Worm (Caenorhabditis elegans) whole organism, L1 larva: ENCODE data around the gene C34C12.8.

ENCODE experiments used
- F16B12.6 ChIP-seq: fragments of 150-350 bp; optimal IDR thresholded peaks from 2 replicates; lab custom pipeline; 2014; ENCODE audit warnings: missing biosample characterization, missing genetic modification characterization
- ama-1 ChIP-seq: fragments of 150-350 bp; optimal IDR thresholded peaks from 2 replicates; lab custom pipeline; 2014
- blmp-1 ChIP-seq: fragments of 150-350 bp; optimal IDR thresholded peaks from 2 replicates; lab custom pipeline; 2014; ENCODE audit warnings: missing biosample characterization, missing genetic modification characterization
- ceh-8 ChIP-seq: fragments of 200-800 bp; sonication (Bioruptor generic); optimal IDR thresholded peaks from 2 replicates; lab custom pipeline; 2018; ENCODE audit warnings: mild to moderate bottlenecking, missing genetic modification characterization, moderate library complexity, missing compliant biosample characterization
- ceh-88 ChIP-seq: fragments of 200-800 bp; sonication (Bioruptor generic); IDR thresholded peaks from 2 replicates; pipeline ENCODE4 v1.3.6; 2022; ENCODE audit warnings: missing genetic modification characterization, missing compliant biosample characterization
- ces-1 ChIP-seq: fragments of 150-350 bp; optimal IDR thresholded peaks from 2 replicates; lab custom pipeline; 2014; ENCODE audit warnings: missing biosample characterization, missing genetic modification reagents, missing genetic modification characterization
- efl-1 ChIP-seq, 4 experiments: fragments of 150-350 bp; optimal IDR thresholded peaks in 3 of 4; peaks in 1 of 4; 1 replicate in 1 of 4; 2 replicates in 3 of 4; lab custom pipeline; 2014; ENCODE audit warnings: missing biosample characterization in 2 of 4, missing genetic modification characterization in 2 of 4, missing genetic modification reagents in 2 of 4
- efl-3 ChIP-seq: fragments of 200-800 bp; sonication (Bioruptor generic); optimal IDR thresholded peaks from 2 replicates; lab custom pipeline; 2018; ENCODE audit warnings: mild to moderate bottlenecking, missing genetic modification characterization, missing compliant biosample characterization
- egl-13 ChIP-seq: sonication (generic microtip); optimal IDR thresholded peaks from 2 replicates; lab custom pipeline; 2016; ENCODE audit warnings: missing genotype, missing genetic modification reagents, missing genetic modification characterization, missing compliant biosample characterization
- elt-2 ChIP-seq: sonication (generic microtip); optimal IDR thresholded peaks from 2 replicates; lab custom pipeline; 2016; ENCODE audit warnings: missing genetic modification characterization, mild to moderate bottlenecking, inconsistent platforms, missing compliant biosample characterization, missing genetic modification reagents
- elt-3 ChIP-seq, 6 experiments: fragments of 150-350 bp in 1 of 6; sonication (generic microtip); optimal IDR thresholded peaks; 2 replicates each; lab custom pipeline; 2017 to 2018; ENCODE audit warnings: missing biosample characterization in 6 of 6, missing genetic modification characterization in 6 of 6, inconsistent platforms in 1 of 6
- ets-5 ChIP-seq: fragments of 200-800 bp; sonication (Bioruptor generic); IDR thresholded peaks from 2 replicates; pipeline ENCODE4 v1.3.6; 2022; ENCODE audit warnings: missing genetic modification characterization, missing compliant biosample characterization
- fkh-4 ChIP-seq: sonication (generic microtip); optimal IDR thresholded peaks from 2 replicates; lab custom pipeline; 2016; ENCODE audit warnings: missing compliant biosample characterization, missing genetic modification characterization, borderline replicate concordance
- fkh-8 ChIP-seq: sonication (generic microtip); optimal IDR thresholded peaks from 2 replicates; lab custom pipeline; 2016; ENCODE audit warnings: mild to moderate bottlenecking, missing genetic modification characterization, missing compliant biosample characterization
- fos-1 ChIP-seq: fragments of 150-350 bp; optimal IDR thresholded peaks from 2 replicates; lab custom pipeline; 2014; ENCODE audit warnings: missing biosample characterization, missing genetic modification characterization
- hlh-4 ChIP-seq: sonication (generic microtip); optimal IDR thresholded peaks from 2 replicates; lab custom pipeline; 2016; ENCODE audit warnings: mild to moderate bottlenecking, missing genetic modification characterization, missing compliant biosample characterization
- irx-1 ChIP-seq: sonication (generic microtip); optimal IDR thresholded peaks from 2 replicates; lab custom pipeline; 2016; ENCODE audit warnings: missing genetic modification characterization, missing compliant biosample characterization
- isw-1 ChIP-seq: fragments of 200-800 bp; sonication (Bioruptor generic); IDR thresholded peaks from 2 replicates; pipeline ENCODE4 v1.3.6; 2022; ENCODE audit warnings: missing genetic modification characterization, missing compliant biosample characterization
- lin-13 ChIP-seq: fragments of 150-350 bp; optimal IDR thresholded peaks from 2 replicates; lab custom pipeline; 2014; ENCODE audit warnings: missing biosample characterization, missing genetic modification reagents, missing genetic modification characterization
- lin-14 ChIP-seq: fragments of 200-800 bp; sonication (Bioruptor generic); optimal IDR thresholded peaks from 2 replicates; lab custom pipeline; 2018; ENCODE audit warnings: mild to moderate bottlenecking, missing genetic modification characterization, moderate library complexity, missing compliant biosample characterization
- lin-35 ChIP-seq, 2 experiments: fragments of 150-350 bp; optimal IDR thresholded peaks; 2 replicates each; lab custom pipeline; 2014; ENCODE audit warnings: missing biosample characterization in 2 of 2, missing genetic modification characterization in 2 of 2, missing genetic modification reagents in 2 of 2
- lin-39 ChIP-seq: fragments of 150-350 bp; optimal IDR thresholded peaks from 2 replicates; lab custom pipeline; 2014; ENCODE audit warnings: missing biosample characterization, missing genetic modification reagents, missing genetic modification characterization
- lsy-2 ChIP-seq, 2 experiments: fragments of 150-350 bp; optimal IDR thresholded peaks; 2 replicates each; lab custom pipeline; 2014; ENCODE audit warnings: missing biosample characterization in 2 of 2, missing genetic modification characterization in 2 of 2
- mep-1 ChIP-seq: fragments of 150-350 bp; optimal IDR thresholded peaks from 2 replicates; lab custom pipeline; 2014; ENCODE audit warnings: missing biosample characterization, missing genetic modification characterization
- nhr-20 ChIP-seq: sonication (generic microtip); optimal IDR thresholded peaks from 2 replicates; lab custom pipeline; 2016; ENCODE audit warnings: mild to moderate bottlenecking, missing genetic modification characterization, missing compliant biosample characterization
- nhr-71 ChIP-seq: sonication (generic microtip); optimal IDR thresholded peaks from 2 replicates; lab custom pipeline; 2016; ENCODE audit warnings: mild to moderate bottlenecking, missing genetic modification characterization, moderate library complexity, missing compliant biosample characterization
- nhr-76 ChIP-seq: sonication (generic microtip); optimal IDR thresholded peaks from 2 replicates; lab custom pipeline; 2017; ENCODE audit warnings: missing biosample characterization, missing genetic modification characterization
- nhr-77 ChIP-seq: fragments of 150-350 bp; optimal IDR thresholded peaks from 2 replicates; lab custom pipeline; 2014; ENCODE audit warnings: missing biosample characterization, missing genetic modification characterization
- nhr-84 ChIP-seq: sonication (generic microtip); optimal IDR thresholded peaks from 2 replicates; lab custom pipeline; 2017; ENCODE audit warnings: missing biosample characterization, missing genetic modification characterization
- nhr-90 ChIP-seq: sonication (generic microtip); optimal IDR thresholded peaks from 2 replicates; lab custom pipeline; 2016; ENCODE audit warnings: mild to moderate bottlenecking, missing genetic modification characterization, missing compliant biosample characterization; ENCODE audit not compliant: poor library complexity
- pag-3 ChIP-seq: sonication (generic microtip); optimal IDR thresholded peaks from 2 replicates; lab custom pipeline; 2017; ENCODE audit warnings: missing genetic modification characterization, mild to moderate bottlenecking, missing compliant biosample characterization, antibody characterized with exemption, borderline replicate concordance; ENCODE audit not compliant: insufficient read depth
- pqm-1 ChIP-seq: sonication (generic microtip); optimal IDR thresholded peaks from 3 replicates; lab custom pipeline; 2017; ENCODE audit warnings: missing biosample characterization, missing genetic modification characterization
- rnt-1 ChIP-seq: sonication (generic microtip); optimal IDR thresholded peaks from 2 replicates; lab custom pipeline; 2016; ENCODE audit warnings: mild to moderate bottlenecking, missing genetic modification characterization, moderate library complexity, missing compliant biosample characterization
- skn-1 ChIP-seq: fragments of 150-350 bp; optimal IDR thresholded peaks from 2 replicates; lab custom pipeline; 2014; ENCODE audit warnings: missing biosample characterization, missing genetic modification characterization
- snpc-4 ChIP-seq: fragments of 150-350 bp; optimal IDR thresholded peaks from 2 replicates; lab custom pipeline; 2014; ENCODE audit warnings: missing biosample characterization, missing genetic modification characterization
- snu-23 ChIP-seq: sonication (generic microtip); optimal IDR thresholded peaks from 2 replicates; lab custom pipeline; 2016; ENCODE audit warnings: missing genetic modification characterization, missing compliant biosample characterization
- sox-4 ChIP-seq: sonication (generic microtip); optimal IDR thresholded peaks from 2 replicates; lab custom pipeline; 2016; ENCODE audit warnings: missing genetic modification characterization, missing compliant biosample characterization
- sptf-1 ChIP-seq: fragments of 150-350 bp; optimal IDR thresholded peaks from 2 replicates; lab custom pipeline; 2014; ENCODE audit warnings: missing biosample characterization, missing genetic modification characterization
- sup-37 ChIP-seq: fragments of 200-800 bp; sonication (Bioruptor generic); optimal IDR thresholded peaks from 2 replicates; lab custom pipeline; 2018; ENCODE audit warnings: mild to moderate bottlenecking, missing genetic modification characterization, missing compliant biosample characterization
- unc-130 ChIP-seq: fragments of 150-350 bp; optimal IDR thresholded peaks from 2 replicates; lab custom pipeline; 2017; ENCODE audit warnings: missing biosample characterization, missing genetic modification characterization, inconsistent platforms
- vab-15 ChIP-seq: sonication (generic microtip); optimal IDR thresholded peaks from 2 replicates; lab custom pipeline; 2017; ENCODE audit warnings: missing genotype, mild to moderate bottlenecking, missing genetic modification characterization, missing compliant biosample characterization
- zag-1 ChIP-seq: fragments of 150-350 bp; optimal IDR thresholded peaks from 2 replicates; lab custom pipeline; 2014; ENCODE audit warnings: missing biosample characterization, missing genetic modification characterization
- zip-4 ChIP-seq: fragments of 200-800 bp; sonication (Bioruptor generic); optimal IDR thresholded peaks from 2 replicates; lab custom pipeline; 2018; ENCODE audit warnings: mild to moderate bottlenecking, missing genetic modification characterization, moderate library complexity, missing compliant biosample characterization
- ztf-4 ChIP-seq: fragments of 150-350 bp; optimal IDR thresholded peaks from 2 replicates; lab custom pipeline; 2014; ENCODE audit warnings: missing biosample characterization, missing genetic modification characterization

The C34C12.8 gene

DNA sequence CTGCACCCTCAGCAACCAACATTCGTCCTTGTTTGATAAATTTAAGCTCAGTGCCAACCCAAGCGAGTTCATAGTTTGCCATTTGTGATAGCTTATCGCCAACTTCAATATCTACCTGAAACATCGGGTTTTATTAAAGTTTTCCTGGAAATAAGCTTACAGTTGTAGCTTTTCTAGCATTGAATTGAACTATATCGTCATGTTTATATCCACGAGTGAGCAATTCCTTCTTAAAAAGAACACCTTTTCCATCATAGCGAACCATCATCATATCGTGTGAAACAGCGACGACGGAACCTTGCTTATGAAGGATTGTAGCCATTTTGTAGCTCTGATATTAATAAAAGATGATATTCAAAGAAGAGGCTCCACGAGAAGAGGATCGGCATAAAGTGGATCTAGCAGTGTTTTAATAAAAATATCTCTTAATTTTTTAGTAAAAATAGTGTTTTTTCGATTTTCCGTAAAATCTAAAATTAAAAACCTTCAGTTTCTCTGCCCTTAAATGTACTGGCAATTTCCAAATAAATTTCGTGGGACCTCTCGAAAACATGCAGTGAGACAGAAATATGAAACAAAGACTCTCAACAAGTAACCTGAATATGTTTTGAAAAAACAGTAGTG, 42.1 kb downstream of the C34C12.8 start, which contains the start of gene M01F1.8:
M01F1.8 (minus strand) TSS at position 335 of the 624 bp plus-strand sequence.
- TF ChIP-seq lsy-2 (tag; optimal IDR thresholded peaks at IDR 0.05; lab: Kevin White, UChicago) (peak in 1 of 2 experiments; percentile 38), efl-1 (optimal IDR thresholded peaks at IDR 0.05; lab: Kevin White, UChicago) (no peak), efl-1 (GFP tag; optimal IDR thresholded peaks at IDR 0.05 in 1 of 2; lab: Kevin White, UChicago) (peak in 1 of 2 experiments; percentile 3), nhr-76 (no peak)

DNA sequence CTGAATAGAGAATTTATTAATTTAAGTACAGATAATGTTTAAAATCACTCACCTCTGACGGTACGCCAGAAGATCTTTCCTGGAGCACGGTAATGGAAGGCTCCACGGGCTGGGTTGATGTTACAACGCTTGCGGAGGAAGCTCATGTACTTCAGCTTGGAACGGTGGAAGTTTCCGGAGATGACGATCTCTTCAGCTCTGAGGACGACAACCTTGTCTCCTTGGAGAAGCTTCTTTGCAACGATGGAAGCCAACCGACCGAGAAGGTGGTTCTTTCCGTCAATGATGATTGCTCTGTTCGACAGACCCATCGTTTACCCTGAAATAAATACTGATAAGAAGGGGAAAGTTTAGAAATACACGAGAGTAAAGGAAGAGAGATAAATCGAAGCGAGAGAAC, 43.1 kb downstream of the C34C12.8 start, which contains the start of gene rpl-16:
rpl-16 (minus strand) TSS at position 319 of the 400 bp plus-strand sequence.
- no peak for TF ChIP-seq nhr-71 (tag; lab: Kevin White, UChicago)
- TF ChIP-seq lin-13 (GFP tag; lab: Kevin White, UChicago): no peak
- TF ChIP-seq lin-39 (tag; lab: Kevin White, UChicago): no peak
- TF ChIP-seq fkh-4 (tag; lab: Kevin White, UChicago): no peak
- TF ChIP-seq zag-1 (tag; lab: Kevin White, UChicago): no peak
- TF ChIP-seq ets-5 (GFP tag; lab: Robert Waterston, UW): no peak
- no peak for TF ChIP-seq skn-1 (tag; lab: Kevin White, UChicago)
- TF ChIP-seq egl-13 (tag; lab: Kevin White, UChicago): no peak
- TF ChIP-seq ama-1 (lab: Kevin White, UChicago): no peak
- no peak for TF ChIP-seq lsy-2 (tag; optimal IDR thresholded peaks at IDR 0.05; lab: Kevin White, UChicago)
- no peak for TF ChIP-seq blmp-1 (tag; lab: Kevin White, UChicago)
- no peak for TF ChIP-seq zip-4 (GFP tag; lab: Kevin White, UChicago)
- TF ChIP-seq ceh-88 (GFP tag; lab: Robert Waterston, UW): no peak
- no peak for TF ChIP-seq snpc-4
- TF ChIP-seq sup-37: no peak
- no peak for TF ChIP-seq elt-2 (tag; lab: Kevin White, UChicago)
- no peak for TF ChIP-seq fos-1
- TF ChIP-seq mep-1 (tag; lab: Kevin White, UChicago): no peak

ce11 chrIII:3504239-3504638, 44.0 kb downstream of the C34C12.8 start:
- TF ChIP-seq efl-1 (optimal IDR thresholded peaks at IDR 0.05; lab: Kevin White, UChicago) (no peak), efl-1 (GFP tag; optimal IDR thresholded peaks at IDR 0.05 in 1 of 2; lab: Kevin White, UChicago) (peak in 1 of 2 experiments; percentile 75), mep-1 (tag; lab: Kevin White, UChicago) (no peak), vab-15 (no peak), fkh-8 (tag; lab: Kevin White, UChicago) (no peak), hlh-4 (tag; lab: Kevin White, UChicago) (no peak), pqm-1 (tag; lab: Kevin White, UChicago) (no peak), rnt-1 (tag; lab: Kevin White, UChicago) (no peak)
- TF ChIP-seq, all 84 proteins: peak for 1

ce11 chrIII:3505051-3505548, 44.9 kb downstream of the C34C12.8 start, which contains the start of gene lias-1:
Gene lias-1, minus strand, starts transcription at chrIII:3505101.
- no peak for TF ChIP-seq ets-5 (GFP tag; lab: Robert Waterston, UW)
- no peak for TF ChIP-seq nhr-84 (tag; lab: Kevin White, UChicago)
- no peak for TF ChIP-seq ces-1
- peak; percentile 44 for TF ChIP-seq vab-15
- TF ChIP-seq isw-1: peak; percentile 82
- TF ChIP-seq fkh-8 (tag; lab: Kevin White, UChicago): peak; percentile 83
- no peak for TF ChIP-seq sptf-1 (tag; lab: Kevin White, UChicago)
- peak; percentile 99 for TF ChIP-seq F16B12.6 (tag; lab: Kevin White, UChicago)
- TF ChIP-seq sox-4: no peak
- no peak for TF ChIP-seq pag-3 (tag; lab: Kevin White, UChicago)
- peak; percentile 71 for TF ChIP-seq snpc-4
- TF ChIP-seq ztf-4 (tag; lab: Kevin White, UChicago): peak; percentile 48
- TF ChIP-seq nhr-20 (tag; lab: Kevin White, UChicago): peak; percentile 69
- peak; percentile 57 for TF ChIP-seq irx-1 (tag; lab: Kevin White, UChicago)
- TF ChIP-seq nhr-90: peak; percentile 61
- no peak for TF ChIP-seq efl-3 (GFP tag; lab: Kevin White, UChicago)
- peak; percentile 78 for TF ChIP-seq lin-14 (GFP tag; lab: Kevin White, UChicago)
- peak; percentile 70 for TF ChIP-seq fos-1
- peak; percentile 85 for TF ChIP-seq unc-130 (tag; lab: Kevin White, UChicago)
- no peak for TF ChIP-seq hlh-4 (tag; lab: Kevin White, UChicago)
- TF ChIP-seq ceh-8 (GFP tag; lab: Kevin White, UChicago): peak; percentile 19
- peak; percentile 88 to 92 for TF ChIP-seq lin-35 (GFP tag; optimal IDR thresholded peaks at IDR 0.05; lab: Kevin White, UChicago)
- TF ChIP-seq nhr-77 (tag; lab: Kevin White, UChicago): peak; percentile 71
- peak in 3 of 6 experiments; percentile 36 to 83 (median 82) for TF ChIP-seq elt-3 (tag; optimal IDR thresholded peaks at IDR 0.05; lab: Kevin White, UChicago)
- TF ChIP-seq snu-23 (GFP tag; lab: Kevin White, UChicago): peak; percentile 90
